Worm (Caenorhabditis elegans): ENCODE measurements around the gene Y75B7B.1.

Gene Y75B7B.1

ce11 chrV:1230540-1230939, 40.2 kb upstream of the Y75B7B.1 start:
- TF ChIP-seq Y55F3AM.14 (GFP tag; optimal IDR thresholded peaks at IDR 0.05) (no peak), ZK546.5 (tag; optimal IDR thresholded peaks at IDR 0.05) (no peak), lin-13 (GFP tag; optimal IDR thresholded peaks at IDR 0.05) (no peak), ama-1 (optimal IDR thresholded peaks at IDR 0.05) (no peak), R02D3.7 (tag; optimal IDR thresholded peaks at IDR 0.05) (no peak), ztf-11 (tag; optimal IDR thresholded peaks at IDR 0.05) (no peak), nhr-23 (tag; optimal IDR thresholded peaks at IDR 0.05) (no peak), nhr-10 (tag; optimal IDR thresholded peaks at IDR 0.05) (no peak), unc-39 (tag; optimal IDR thresholded peaks at IDR 0.05) (no peak), dmd-4 (tag; optimal IDR thresholded peaks at IDR 0.05) (no peak), nhr-21 (tag; optimal IDR thresholded peaks at IDR 0.05) (no peak), sma-9 (GFP tag; optimal IDR thresholded peaks at IDR 0.05) (no peak), sma-9 (tag; optimal IDR thresholded peaks at IDR 0.05) (no peak), elt-1 (tag; optimal IDR thresholded peaks at IDR 0.05) (no peak), mdl-1 (tag; optimal IDR thresholded peaks at IDR 0.05) (no peak), mab-5 (tag; optimal IDR thresholded peaks at IDR 0.05) (no peak), egl-27 (tag; optimal IDR thresholded peaks at IDR 0.05) (no peak)

ce11 chrV:1232574-1232973, 38.1 kb upstream of the Y75B7B.1 start:
- TF ChIP-seq nhr-11 (tag; optimal IDR thresholded peaks at IDR 0.05) (no peak), elt-3 (tag; optimal IDR thresholded peaks at IDR 0.05) (no peak), fos-1 (tag; optimal IDR thresholded peaks at IDR 0.05) (no peak), mab-5 (tag; optimal IDR thresholded peaks at IDR 0.05) (no peak), nhr-25 (tag; optimal IDR thresholded peaks at IDR 0.05) (no peak), snpc-4 (tag; optimal IDR thresholded peaks at IDR 0.05) (no peak), lin-11 (tag; optimal IDR thresholded peaks at IDR 0.05) (no peak), ceh-82 (tag; optimal IDR thresholded peaks at IDR 0.05) (no peak)

ce11 chrV:1235355-1235754, 35.4 kb upstream of the Y75B7B.1 start, which contains the start of gene madd-2:
TSS of gene madd-2 (minus strand) at chrV:1235455.
- TF ChIP-seq peb-1 (tag; optimal IDR thresholded peaks at IDR 0.05) (no peak), nhr-6 (tag; optimal IDR thresholded peaks at IDR 0.05) (no peak)

- TF ChIP-seq gmeb-1 (tag; optimal IDR thresholded peaks at IDR 0.05) (no peak), lin-11 (tag; optimal IDR thresholded peaks at IDR 0.05) (no peak), lin-13 (GFP tag; optimal IDR thresholded peaks at IDR 0.05) (no peak), unc-62 (GFP tag; optimal IDR thresholded peaks at IDR 0.05) (no peak), lin-39 (tag; optimal IDR thresholded peaks at IDR 0.05) (no peak), blmp-1 (tag; optimal IDR thresholded peaks at IDR 0.05; ENCODE audit: insufficient read depth) (no peak), ztf-4 (tag; optimal IDR thresholded peaks at IDR 0.05) (no peak), ama-1 (optimal IDR thresholded peaks at IDR 0.05) (no peak), unc-55 (GFP tag; optimal IDR thresholded peaks at IDR 0.05) (no peak), skn-1 (tag; optimal IDR thresholded peaks at IDR 0.05) (no peak), unc-39 (tag; optimal IDR thresholded peaks at IDR 0.05) (no peak), sem-4 (tag; optimal IDR thresholded peaks at IDR 0.05) (no peak), aly-2 (tag; optimal IDR thresholded peaks at IDR 0.05) (no peak), nhr-23 (tag; optimal IDR thresholded peaks at IDR 0.05) (no peak)
These were observed 34.2 kb upstream of the Y75B7B.1 start for ce11 chrV:1236333-1237068.

- TF ChIP-seq zag-1 (tag; optimal IDR thresholded peaks at IDR 0.05), result no peak
- TF ChIP-seq nhr-25 (tag; optimal IDR thresholded peaks at IDR 0.05), result no peak
- no peak for TF ChIP-seq F13H6.1 (tag; optimal IDR thresholded peaks at IDR 0.05)
- TF ChIP-seq nhr-11 (tag; optimal IDR thresholded peaks at IDR 0.05), result no peak
- no peak for TF ChIP-seq unc-55 (GFP tag; optimal IDR thresholded peaks at IDR 0.05)
- TF ChIP-seq crh-2 (tag; optimal IDR thresholded peaks at IDR 0.05), result no peak
These were observed 28.3 kb upstream of the Y75B7B.1 start for ce11 chrV:1242432-1242831.
